Fruit fly (Drosophila melanogaster): ENCODE data around the gene CG6638.

DNA sequence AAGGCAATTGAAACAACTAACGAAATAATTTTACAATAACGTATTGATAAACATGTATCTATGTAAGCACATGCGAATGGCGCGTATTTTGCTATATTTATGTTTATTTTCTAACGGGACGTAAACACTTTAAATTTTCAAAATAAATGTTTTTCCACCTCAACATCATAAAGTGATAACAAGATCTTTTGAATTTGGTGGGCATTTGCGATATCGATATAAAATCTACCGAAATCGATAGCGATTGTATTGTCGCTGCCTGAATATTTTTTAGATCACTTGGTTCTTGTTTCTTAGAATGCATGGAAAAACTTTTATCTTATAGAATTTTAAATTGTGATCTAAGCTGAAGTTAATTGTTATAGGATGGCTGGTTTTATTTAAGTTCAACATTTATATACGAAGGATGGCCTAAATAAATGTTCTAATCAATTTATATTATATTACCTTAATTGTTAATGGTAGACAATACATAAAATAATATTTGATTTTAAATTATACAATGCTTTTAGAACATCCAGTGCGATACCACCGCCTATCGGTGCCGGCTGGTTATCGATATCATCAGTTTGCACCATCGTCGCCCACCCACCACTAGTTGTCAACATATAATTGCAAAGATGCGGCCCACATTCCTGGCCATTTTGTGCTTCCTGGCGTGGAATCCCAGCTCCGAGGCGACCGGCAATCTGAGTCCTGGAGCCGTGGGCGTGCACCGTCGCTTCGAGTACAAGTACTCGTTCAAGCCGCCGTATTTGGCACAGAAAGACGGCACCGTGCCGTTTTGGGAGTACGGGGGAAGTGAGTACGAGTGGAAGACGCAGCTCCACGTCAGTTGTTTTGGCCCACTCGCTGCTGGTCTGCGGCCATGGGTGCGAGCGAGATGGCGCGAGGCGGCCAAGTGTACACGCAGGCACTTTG is 41.2 kb downstream of the CG6638 start, which contains the start of gene ergic53:
- TF ChIP-seq Ravus (GFP tag; IDR thresholded peaks at IDR 0.05) (no peak), CG13424 (tag; optimal IDR thresholded peaks at IDR 0.05) (no peak), CG2120 (GFP tag; optimal IDR thresholded peaks at IDR 0.05) (no peak), CoRest (tag; optimal IDR thresholded peaks at IDR 0.05) (peak; percentile 26), trh (GFP tag; optimal IDR thresholded peaks at IDR 0.05) (no peak), CG3838 (GFP tag; optimal IDR thresholded peaks at IDR 0.05) (no peak), CG14965 (GFP tag; optimal IDR thresholded peaks at IDR 0.05; ENCODE audit: borderline replicate concordance) (no peak), CG13287 (GFP tag; IDR thresholded peaks at IDR 0.05; ENCODE audit: partially characterized antibody) (peak; percentile 76), CG6689 (GFP tag; IDR thresholded peaks at IDR 0.05) (no peak), CG6272 (GFP tag; IDR thresholded peaks at IDR 0.05) (no peak), CG11456 (GFP tag; IDR thresholded peaks at IDR 0.05) (no peak)
